Worm (Caenorhabditis elegans) whole organism, early embryonic: ENCODE measurements around the gene syx-2.

Experiments
- B0310.2 ChIP-seq: sonication (generic microtip); optimal IDR thresholded peaks from 2 replicates; lab custom pipeline; 2016; ENCODE audit warnings: mild to moderate bottlenecking, missing genetic modification characterization, missing compliant biosample characterization
- F13C5.2 ChIP-seq: sonication (generic microtip); optimal IDR thresholded peaks from 2 replicates; lab custom pipeline; 2017; ENCODE audit warnings: mild to moderate bottlenecking, missing genetic modification characterization, inconsistent platforms, missing compliant biosample characterization
- aly-1 ChIP-seq: sonication (generic microtip); optimal IDR thresholded peaks from 2 replicates; lab custom pipeline; 2016; ENCODE audit warnings: missing genetic modification characterization, missing compliant biosample characterization
- ama-1 ChIP-seq: fragments of 150-350 bp; optimal IDR thresholded peaks from 2 replicates; lab custom pipeline; 2014
- ceh-13 ChIP-seq: fragments of 200-800 bp; sonication (Bioruptor generic); optimal IDR thresholded peaks from 2 replicates; lab custom pipeline; 2018; ENCODE audit warnings: mild to moderate bottlenecking, missing genetic modification characterization, missing compliant biosample characterization
- ceh-36 ChIP-seq: sonication (generic microtip); optimal IDR thresholded peaks from 2 replicates; lab custom pipeline; 2016; ENCODE audit warnings: missing genetic modification characterization, inconsistent platforms, missing compliant biosample characterization
- ets-7 ChIP-seq: sonication (generic microtip); optimal IDR thresholded peaks from 2 replicates; lab custom pipeline; 2016; ENCODE audit warnings: missing genotype, missing genetic modification characterization, missing compliant biosample characterization
- flt-1 ChIP-seq: fragments of 200-800 bp; sonication (Bioruptor generic); IDR thresholded peaks from 2 replicates; pipeline ENCODE4 v1.3.6; 2022; ENCODE audit warnings: missing genetic modification characterization, missing compliant biosample characterization
- hmbx-1 ChIP-seq: sonication (generic microtip); optimal IDR thresholded peaks from 2 replicates; lab custom pipeline; 2016; ENCODE audit warnings: mild to moderate bottlenecking, missing genetic modification characterization, missing compliant biosample characterization
- hmg-4 ChIP-seq: fragments of 200-800 bp; sonication (Bioruptor generic); optimal IDR thresholded peaks from 2 replicates; lab custom pipeline; 2018; ENCODE audit warnings: mild to moderate bottlenecking, missing genetic modification characterization, missing compliant biosample characterization
- hnd-1 ChIP-seq: sonication (generic microtip); optimal IDR thresholded peaks from 2 replicates; lab custom pipeline; 2016; ENCODE audit warnings: missing genetic modification characterization, missing compliant biosample characterization
- pes-1 ChIP-seq: fragments of 200-800 bp; sonication (Bioruptor generic); IDR thresholded peaks from 2 replicates; pipeline ENCODE4 v1.3.6; 2022; ENCODE audit warnings: missing genetic modification reagents, missing genetic modification characterization, missing compliant biosample characterization
- scrt-1 ChIP-seq: fragments of 200-800 bp; sonication (Bioruptor generic); IDR thresholded peaks from 2 replicates; pipeline ENCODE4 v1.3.6; 2022; ENCODE audit warnings: missing genetic modification characterization, missing compliant biosample characterization
- sea-1 ChIP-seq: fragments of 200-800 bp; sonication (Bioruptor generic); conservative IDR thresholded peaks from 2 replicates; pipeline ENCODE4 v1.3.6; 2022; ENCODE audit warnings: missing genetic modification characterization, missing compliant biosample characterization
- tbx-11 ChIP-seq: fragments of 200-800 bp; sonication (Bioruptor generic); IDR thresholded peaks from 2 replicates; pipeline ENCODE4 v1.3.6; 2022; ENCODE audit warnings: missing genetic modification characterization, missing compliant biosample characterization
- tbx-37 ChIP-seq: fragments of 200-800 bp; sonication (Bioruptor generic); conservative IDR thresholded peaks from 2 replicates; pipeline ENCODE4 v1.3.6; 2022; ENCODE audit warnings: missing genetic modification reagents, missing genetic modification characterization, missing compliant biosample characterization
- tra-4 ChIP-seq: sonication (generic microtip); optimal IDR thresholded peaks from 2 replicates; lab custom pipeline; 2017; ENCODE audit warnings: missing genetic modification characterization, missing compliant biosample characterization

Gene syx-2

DNA sequence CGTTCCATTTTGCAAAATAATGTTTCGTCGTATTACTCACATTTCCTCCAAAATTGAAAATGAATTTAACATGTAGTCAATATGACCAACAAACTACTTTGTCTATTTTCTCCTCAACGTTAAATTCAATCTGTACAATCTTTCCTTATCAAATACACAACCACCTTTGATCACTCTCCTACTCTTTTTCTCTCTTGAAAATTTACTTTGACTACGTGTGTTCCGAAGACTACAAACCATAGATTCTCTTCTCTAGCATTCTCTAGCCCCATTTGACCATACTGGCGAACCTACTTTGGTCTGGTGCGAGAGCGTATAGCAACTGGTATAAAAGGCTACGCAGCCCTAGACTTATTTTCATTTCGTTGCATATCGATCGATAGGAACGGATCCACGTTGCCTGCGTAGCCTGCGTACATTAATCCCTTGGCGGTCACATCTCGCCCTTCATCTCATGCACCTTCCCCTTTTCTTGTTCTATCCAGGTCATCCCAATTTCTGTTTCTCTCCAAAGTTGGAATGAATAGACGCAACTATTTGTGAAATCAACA, 40.3 kb downstream of the syx-2 start:
- TF ChIP-seq ceh-36 = peak; percentile 5
- no peak for TF ChIP-seq aly-1 (tag; lab: Kevin White, UChicago)

- no peak for TF ChIP-seq pes-1 (GFP tag; lab: Robert Waterston, UW)
- no peak for TF ChIP-seq ets-7 (tag; lab: Kevin White, UChicago)
- TF ChIP-seq F13C5.2 (tag; lab: Kevin White, UChicago) = no peak
- no peak for TF ChIP-seq aly-1 (tag; lab: Kevin White, UChicago)
- no peak for TF ChIP-seq tra-4 (tag; lab: Kevin White, UChicago)
- no peak for TF ChIP-seq sea-1 (GFP tag; lab: Robert Waterston, UW)
- no peak for TF ChIP-seq flt-1 (GFP tag; lab: Robert Waterston, UW)
- TF ChIP-seq ama-1 = no peak
- TF ChIP-seq hmg-4 = no peak
- TF ChIP-seq hnd-1 = no peak
- TF ChIP-seq B0310.2 = no peak
- TF ChIP-seq hmbx-1 (tag; lab: Kevin White, UChicago) = no peak
These were observed 41.6 kb downstream of the syx-2 start, which contains the start of gene cytb-5.1 for ce11 chrX:14001494-14001974. cytb-5.1 (plus strand) TSS chrX:14001924.

- TF ChIP-seq pes-1 (GFP tag; lab: Robert Waterston, UW) (no peak), hnd-1 (no peak), tbx-11 (GFP tag; lab: Robert Waterston, UW) (no peak), scrt-1 (no peak), hmg-4 (no peak), aly-1 (tag; lab: Kevin White, UChicago) (no peak), hmbx-1 (tag; lab: Kevin White, UChicago) (no peak)
These were observed 42.8 kb downstream of the syx-2 start for ce11 chrX:14002739-14003138.

DNA sequence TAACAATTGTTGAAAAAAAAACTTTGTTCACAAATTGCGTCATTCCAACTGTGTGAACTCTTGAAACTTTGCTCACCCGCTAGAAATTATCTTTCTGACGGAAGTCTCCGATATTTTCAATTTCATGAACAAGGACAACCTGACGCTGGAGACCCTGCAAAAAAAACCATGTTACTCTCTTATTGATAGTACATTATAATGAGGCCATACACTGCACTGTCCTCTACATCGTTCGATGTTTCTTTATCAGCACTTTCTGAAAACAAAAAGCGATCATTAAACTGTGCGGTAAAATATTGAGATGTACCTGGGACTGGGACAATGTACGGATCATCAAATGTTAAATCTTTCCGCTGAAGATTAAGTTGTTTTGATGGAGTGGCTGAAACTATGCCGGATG, 43.6 kb downstream of the syx-2 start:
- TF ChIP-seq tbx-37 (GFP tag; lab: Robert Waterston, UW) (no peak), hmg-4 (no peak)

DNA sequence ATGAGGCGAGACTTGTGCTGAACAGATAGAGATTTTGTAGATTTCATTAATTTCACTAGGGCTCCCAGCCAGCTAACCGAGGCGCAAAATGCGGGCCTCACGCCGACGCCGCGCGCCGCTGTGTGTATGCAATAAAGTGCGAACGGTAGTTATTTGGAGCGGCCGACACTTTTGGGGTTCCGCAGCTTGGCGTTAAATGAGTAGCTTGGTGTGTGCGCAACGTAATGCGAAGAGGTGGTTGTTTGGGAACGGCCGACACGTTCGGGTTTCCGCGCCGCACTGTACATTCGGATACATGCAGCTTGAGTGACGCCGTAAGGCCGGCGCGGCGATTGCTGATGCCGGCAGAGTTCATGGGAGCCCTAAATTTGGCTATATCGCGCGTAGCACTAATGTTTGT, 48.2 kb downstream of the syx-2 start:
- TF ChIP-seq B0310.2 (no peak), pes-1 (GFP tag; lab: Robert Waterston, UW) (no peak), ceh-36 (no peak), hmbx-1 (tag; lab: Kevin White, UChicago) (no peak), tbx-11 (GFP tag; lab: Robert Waterston, UW) (no peak), flt-1 (GFP tag; lab: Robert Waterston, UW) (no peak), hmg-4 (no peak)

DNA sequence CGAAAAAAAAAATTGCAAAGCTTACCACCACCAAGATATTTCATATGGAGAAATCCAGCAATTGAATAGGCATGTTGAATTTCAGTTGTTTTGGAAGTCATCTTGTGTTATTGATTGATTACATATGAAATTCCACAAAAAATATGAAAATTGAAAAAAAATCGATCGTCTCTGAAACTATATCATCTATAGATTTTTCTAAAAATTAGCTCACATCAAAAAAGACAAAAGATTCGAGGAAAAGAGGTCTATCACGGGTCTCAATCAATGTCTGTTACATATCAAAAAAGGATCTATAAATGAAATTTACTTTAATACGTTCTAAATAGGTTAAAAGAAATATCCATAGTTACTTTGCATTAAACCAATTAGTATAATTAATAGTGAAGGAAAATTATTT, 52.5 kb downstream of the syx-2 start, which contains the start of gene tbc-19:
TSS of gene tbc-19 (minus strand) at position 101 of the 400 bp plus-strand sequence.
- TF ChIP-seq ets-7 (tag; lab: Kevin White, UChicago) (no peak), ceh-13 (GFP tag; lab: Kevin White, UChicago) (no peak), tra-4 (tag; lab: Kevin White, UChicago) (no peak), tbx-11 (GFP tag; lab: Robert Waterston, UW) (no peak), hmg-4 (no peak), pes-1 (GFP tag; lab: Robert Waterston, UW) (no peak), aly-1 (tag; lab: Kevin White, UChicago) (no peak), sea-1 (GFP tag; lab: Robert Waterston, UW) (no peak), hmbx-1 (tag; lab: Kevin White, UChicago) (no peak), scrt-1 (no peak), ama-1 (no peak), tbx-37 (GFP tag; lab: Robert Waterston, UW) (no peak), flt-1 (GFP tag; lab: Robert Waterston, UW) (no peak), B0310.2 (no peak), F13C5.2 (tag; lab: Kevin White, UChicago) (no peak), hnd-1 (no peak), ceh-36 (no peak)
